Fruit fly (Drosophila melanogaster): ENCODE data around the gene CG8034.

CG8034 gene

DNA sequence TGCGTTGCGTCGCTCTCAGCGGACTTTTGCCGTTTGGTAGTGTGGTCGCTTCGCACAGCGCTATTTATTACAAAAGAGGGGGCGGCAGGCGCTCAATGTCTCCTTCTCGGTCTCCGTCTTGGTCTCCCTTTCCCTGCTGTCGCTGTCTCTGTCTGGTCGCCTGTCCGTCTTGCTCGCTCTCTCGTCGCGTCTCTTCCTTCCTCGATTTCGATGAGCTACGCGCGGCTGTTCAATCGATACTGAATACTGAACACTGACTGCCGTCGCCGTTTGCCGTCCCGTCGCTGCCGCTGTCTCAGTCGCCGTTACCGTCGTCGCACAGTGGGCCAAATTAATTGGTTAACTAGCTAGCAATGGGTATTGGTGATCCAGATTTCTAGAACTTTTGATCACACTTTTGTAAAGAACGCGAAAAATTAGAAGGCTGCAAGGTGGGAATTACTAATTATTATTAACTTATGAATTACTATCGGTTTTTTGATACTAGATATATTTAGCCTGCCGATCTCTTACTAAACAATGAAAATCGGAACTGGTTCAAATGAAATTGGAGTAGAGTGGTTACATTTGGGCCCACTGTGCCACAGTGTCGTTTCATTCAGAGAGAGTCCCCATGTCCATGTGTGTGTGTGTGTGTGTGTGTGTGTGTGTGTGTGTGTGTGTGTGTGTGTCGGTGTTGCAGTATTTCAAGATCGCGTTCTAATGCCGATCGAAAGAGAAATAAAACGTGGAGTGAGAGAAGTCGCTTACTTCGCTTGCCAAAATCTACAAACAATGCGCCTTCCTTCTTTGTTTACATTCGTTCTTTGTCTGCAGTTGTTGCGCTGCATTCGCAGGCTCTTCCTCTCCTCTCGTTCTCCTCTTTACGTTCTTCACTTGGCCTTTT lies at the start of gene CG8034:
TSS of gene CG8034 (minus strand) at position 264 of the 886 bp plus-strand sequence.
- peak; percentile 97 for TF ChIP-seq CG17801 (GFP tag; optimal IDR thresholded peaks at IDR 0.05; ENCODE audit: partially characterized antibody)

- no peak for TF ChIP-seq CG17801 (GFP tag; optimal IDR thresholded peaks at IDR 0.05; ENCODE audit: partially characterized antibody)
Observed at dm6 chrX:19326730-19327129, 28.8 kb upstream of the CG8034 start.

- TF ChIP-seq CG17801 (GFP tag; optimal IDR thresholded peaks at IDR 0.05; ENCODE audit: partially characterized antibody), result no peak
Observed at dm6 chrX:19325729-19326473, 27.9 kb upstream of the CG8034 start.

DNA sequence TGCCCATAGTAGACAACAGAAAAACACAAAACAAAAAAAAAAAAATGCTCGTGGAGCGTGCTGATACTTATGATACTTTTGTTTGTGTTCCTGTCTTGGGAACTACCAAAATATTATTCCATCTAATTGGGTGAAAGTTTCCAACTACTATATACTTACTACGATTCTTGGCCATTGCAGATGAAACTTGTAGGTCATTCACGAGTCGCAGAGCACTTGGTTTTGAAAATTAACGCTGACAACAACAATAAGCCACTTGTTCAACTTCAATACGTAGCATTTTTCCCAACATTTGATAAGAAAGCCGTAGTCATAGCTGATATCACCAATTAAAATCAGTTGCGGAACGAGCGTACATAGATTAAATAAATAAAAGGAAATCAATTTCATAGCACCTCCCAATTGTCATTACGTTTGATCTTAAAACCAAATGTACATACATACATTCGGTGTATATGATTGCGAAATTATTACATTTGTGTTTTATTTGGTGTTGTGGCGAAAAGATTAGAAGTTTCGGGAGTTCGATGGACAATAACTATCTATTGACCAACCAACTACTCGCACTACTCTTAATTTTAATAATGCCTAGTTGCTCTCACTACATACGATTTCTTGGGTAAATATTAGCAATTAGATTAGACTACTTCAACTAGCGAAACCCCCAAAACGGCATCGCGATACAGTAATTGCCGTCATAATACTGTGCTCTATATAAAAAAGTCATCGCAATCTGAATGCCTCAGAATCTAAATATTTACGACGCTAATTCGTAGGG lies 26.8 kb upstream of the CG8034 start:
- no peak for TF ChIP-seq CG17801 (GFP tag; optimal IDR thresholded peaks at IDR 0.05; ENCODE audit: partially characterized antibody)

DNA sequence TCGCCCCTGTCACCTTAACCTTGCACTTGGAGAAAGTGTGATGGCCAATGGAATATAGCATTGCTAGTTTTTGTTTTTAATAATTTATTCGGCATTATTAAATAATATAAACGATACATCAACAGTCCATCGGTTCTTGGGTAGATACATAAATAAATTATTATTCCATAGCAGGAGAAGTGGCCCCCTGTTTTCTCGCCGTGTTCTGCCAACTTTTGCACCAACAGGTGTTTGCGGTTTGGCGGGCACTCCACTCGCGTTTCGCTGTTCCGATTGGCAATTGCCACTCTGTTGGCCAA lies 25.8 kb upstream of the CG8034 start:
- TF ChIP-seq CG17801 (GFP tag; optimal IDR thresholded peaks at IDR 0.05; ENCODE audit: partially characterized antibody), result peak; percentile 90

dm6 chrX:19322945-19323834 lies 25.2 kb upstream of the CG8034 start:
- TF ChIP-seq CG17801 (GFP tag; optimal IDR thresholded peaks at IDR 0.05; ENCODE audit: partially characterized antibody), result no peak

dm6 chrX:19321820-19322708 lies 24.1 kb upstream of the CG8034 start, which contains the start of gene out:
TSS of gene out (minus strand) at chrX:19322106.
- TF ChIP-seq CG17801 (GFP tag; optimal IDR thresholded peaks at IDR 0.05; ENCODE audit: partially characterized antibody), result peak; percentile 96

dm6 chrX:19318924-19319323 lies 21.0 kb upstream of the CG8034 start:
- no peak for TF ChIP-seq CG17801 (GFP tag; optimal IDR thresholded peaks at IDR 0.05; ENCODE audit: partially characterized antibody)

dm6 chrX:19317058-19317767 lies 19.3 kb upstream of the CG8034 start:
- peak; percentile 68 for TF ChIP-seq CG17801 (GFP tag; optimal IDR thresholded peaks at IDR 0.05; ENCODE audit: partially characterized antibody)

DNA sequence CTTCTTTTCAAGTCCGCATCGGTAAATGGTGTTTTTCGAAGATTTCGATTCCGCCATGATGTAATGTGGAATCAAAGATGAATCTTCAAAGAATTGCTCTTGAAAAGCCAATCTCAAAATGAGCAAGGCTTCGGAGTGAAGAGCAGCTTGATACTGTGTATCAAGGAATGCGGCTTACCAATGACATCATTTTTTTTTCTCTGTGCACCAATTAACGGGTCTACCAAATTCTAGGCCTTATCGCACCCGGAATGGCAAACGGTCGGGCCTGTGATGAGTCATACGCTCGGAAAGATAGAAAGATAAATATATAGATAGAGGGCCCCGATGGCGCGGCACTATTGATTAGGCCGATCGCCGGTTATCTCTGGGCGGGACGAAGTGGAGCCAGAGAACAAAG lies 18.6 kb upstream of the CG8034 start:
- no peak for TF ChIP-seq CG17801 (GFP tag; optimal IDR thresholded peaks at IDR 0.05; ENCODE audit: partially characterized antibody)

DNA sequence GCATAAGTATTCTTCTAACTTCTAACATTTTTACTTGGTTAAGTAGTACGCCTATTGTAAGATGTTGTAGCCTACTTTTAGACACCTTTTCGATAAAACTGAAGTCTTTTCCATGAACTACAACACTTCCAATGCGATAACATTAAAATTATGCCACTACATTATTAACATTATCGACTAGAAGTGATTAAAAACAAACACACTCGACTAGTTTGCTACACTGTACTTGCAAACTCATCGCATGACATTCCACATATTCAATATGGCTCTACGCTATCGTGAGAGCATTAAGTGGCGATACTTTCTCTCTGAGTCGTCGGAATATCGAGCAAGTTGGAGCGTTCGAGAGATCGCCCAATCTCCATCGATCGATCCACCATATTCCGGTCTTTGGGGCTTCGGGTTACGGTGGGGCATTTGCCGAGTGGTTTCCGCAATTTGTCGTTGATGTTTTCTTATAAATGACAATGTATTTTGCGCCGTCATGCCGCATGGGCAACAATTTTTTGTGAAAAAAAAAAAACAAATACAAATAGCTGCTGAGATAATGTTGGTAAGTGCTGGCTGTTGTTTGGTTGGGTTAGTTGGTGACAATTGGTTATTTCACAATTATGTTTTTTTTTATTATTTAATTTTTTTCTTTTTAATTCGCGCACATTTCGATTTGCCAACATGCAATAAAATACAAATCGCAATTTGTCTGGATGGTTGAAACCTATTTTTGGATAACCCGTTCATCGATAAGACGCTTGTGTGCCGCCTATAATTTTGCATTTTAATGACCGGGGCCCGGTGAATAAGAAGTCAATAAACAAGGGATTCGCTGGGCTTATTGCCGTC lies 17.7 kb upstream of the CG8034 start:
- peak; percentile 7 for TF ChIP-seq CG17801 (GFP tag; optimal IDR thresholded peaks at IDR 0.05; ENCODE audit: partially characterized antibody)

All from ovary, adult (tissue).